Fruit fly (Drosophila melanogaster) whole organism, embryonic: Measurements from ENCODE around the gene scrt.

Experiments used
- CG10267 ChIP-seq: fragments of 200-800 bp; sonication (Bioruptor generic); optimal IDR thresholded peaks from 2 replicates; lab custom pipeline; 2018; ENCODE audit warnings: missing biosample characterization, mild to moderate bottlenecking, missing genetic modification characterization, moderate library complexity
- CG11695 ChIP-seq: fragments of 200-800 bp; sonication (Bioruptor generic); IDR thresholded peaks from 3 replicates; pipeline ENCODE4 v1.3.6; 2022; ENCODE audit warnings: missing biosample characterization, missing genetic modification characterization
- CG13287 ChIP-seq: fragments of 200-800 bp; sonication (Bioruptor generic); IDR thresholded peaks from 2 replicates; pipeline ENCODE4 v1.3.6; 2022; ENCODE audit warnings: missing biosample characterization, missing genetic modification characterization; ENCODE audit not compliant: partially characterized antibody
- CG14710 ChIP-seq: fragments of 200-800 bp; sonication (Bioruptor generic); optimal IDR thresholded peaks from 3 replicates; lab custom pipeline; 2019; ENCODE audit warnings: missing biosample characterization, mild to moderate bottlenecking, missing genetic modification characterization, moderate library complexity
- CG15479 ChIP-seq: fragments of 200-800 bp; sonication (Bioruptor generic); optimal IDR thresholded peaks from 3 replicates; lab custom pipeline; 2019; ENCODE audit warnings: missing biosample characterization, mild to moderate bottlenecking, missing genetic modification characterization, moderate library complexity
- CG1602 ChIP-seq: fragments of 200-800 bp; sonication (Bioruptor generic); optimal IDR thresholded peaks from 3 replicates; lab custom pipeline; 2016; ENCODE audit warnings: missing biosample characterization, missing genetic modification characterization
- CG16779 ChIP-seq: fragments of 200-800 bp; sonication (Bioruptor generic); IDR thresholded peaks from 2 replicates; pipeline ENCODE4 v1.3.6; 2022; ENCODE audit warnings: missing biosample characterization, missing genetic modification characterization
- CG1832 ChIP-seq: fragments of 200-800 bp; sonication (Bioruptor generic); optimal IDR thresholded peaks from 2 replicates; lab custom pipeline; 2017; ENCODE audit warnings: missing biosample characterization, mild to moderate bottlenecking, missing genetic modification characterization, inconsistent platforms
- CG2889 ChIP-seq: fragments of 200-800 bp; sonication (Bioruptor generic); IDR thresholded peaks from 3 replicates; pipeline ENCODE4 v1.3.6; 2022; ENCODE audit warnings: missing biosample characterization, missing genetic modification characterization
- CG31388 ChIP-seq: fragments of 200-800 bp; sonication (Bioruptor generic); optimal IDR thresholded peaks from 2 replicates; lab custom pipeline; 2016; ENCODE audit warnings: missing biosample characterization, missing genetic modification characterization
- CG3995 ChIP-seq: fragments of 200-800 bp; sonication (Bioruptor generic); optimal IDR thresholded peaks from 3 replicates; lab custom pipeline; 2016; ENCODE audit warnings: missing biosample characterization, missing genetic modification characterization
- CG4707 ChIP-seq: fragments of 200-800 bp; sonication (Bioruptor generic); optimal IDR thresholded peaks from 2 replicates; lab custom pipeline; 2018; ENCODE audit warnings: missing biosample characterization, mild to moderate bottlenecking, missing genetic modification characterization, moderate library complexity
- CG8388 ChIP-seq: fragments of 200-800 bp; sonication (Bioruptor generic); optimal IDR thresholded peaks from 2 replicates; lab custom pipeline; 2019; ENCODE audit warnings: missing biosample characterization, mild to moderate bottlenecking, missing genetic modification characterization, moderate library complexity
- CG9437 ChIP-seq: fragments of 200-800 bp; sonication (Bioruptor generic); optimal IDR thresholded peaks from 2 replicates; lab custom pipeline; 2018; ENCODE audit warnings: missing biosample characterization, mild to moderate bottlenecking, missing genetic modification characterization
- CG9727 ChIP-seq: fragments of 200-800 bp; sonication (Bioruptor generic); optimal IDR thresholded peaks from 3 replicates; lab custom pipeline; 2017; ENCODE audit warnings: missing biosample characterization, mild to moderate bottlenecking, missing genetic modification characterization
- Dip3 ChIP-seq: fragments of 200-800 bp; sonication (Bioruptor generic); optimal IDR thresholded peaks from 3 replicates; lab custom pipeline; 2016; ENCODE audit warnings: missing biosample characterization, missing genetic modification characterization
- Doc2 ChIP-seq: fragments of 200-800 bp; sonication (Bioruptor generic); IDR thresholded peaks from 2 replicates; pipeline ENCODE4 v1.3.6; 2022; ENCODE audit warnings: missing biosample characterization, missing genetic modification characterization
- Dref ChIP-seq: fragments of 200-800 bp; sonication (Bioruptor generic); IDR thresholded peaks from 2 replicates; pipeline ENCODE4 v1.3.6; 2022; ENCODE audit warnings: missing biosample characterization, missing genetic modification characterization
- GATAe ChIP-seq: fragments of 200-800 bp; sonication (Bioruptor generic); conservative IDR thresholded peaks from 2 replicates; pipeline ENCODE4 v1.3.6; 2022; ENCODE audit warnings: missing biosample characterization, missing genetic modification characterization
- H2.0 ChIP-seq: fragments of 200-800 bp; sonication (Bioruptor generic); IDR thresholded peaks from 2 replicates; pipeline ENCODE4 v1.3.6; 2022; ENCODE audit warnings: missing biosample characterization, missing genetic modification characterization
- HLH3B ChIP-seq: fragments of 200-800 bp; sonication (Bioruptor generic); IDR thresholded peaks from 2 replicates; pipeline ENCODE4 v1.3.6; 2022; ENCODE audit warnings: missing biosample characterization, missing genetic modification characterization
- HLH54F ChIP-seq: fragments of 200-800 bp; sonication (Bioruptor generic); optimal IDR thresholded peaks from 3 replicates; lab custom pipeline; 2016; ENCODE audit warnings: missing biosample characterization, missing genetic modification characterization
- Hey ChIP-seq: fragments of 200-800 bp; sonication (Bioruptor generic); optimal IDR thresholded peaks from 3 replicates; lab custom pipeline; 2018; ENCODE audit warnings: missing biosample characterization, mild to moderate bottlenecking, missing genetic modification characterization
- HmgZ ChIP-seq: fragments of 200-800 bp; sonication (Bioruptor generic); optimal IDR thresholded peaks from 2 replicates; lab custom pipeline; 2018; ENCODE audit warnings: missing biosample characterization, mild to moderate bottlenecking, missing genetic modification characterization
- Hmr ChIP-seq: fragments of 200-800 bp; sonication (Bioruptor generic); optimal IDR thresholded peaks from 3 replicates; lab custom pipeline; 2017; ENCODE audit warnings: mild to moderate bottlenecking, missing biosample characterization, missing genetic modification reagents, missing genetic modification characterization
- Kr ChIP-seq: fragments of 200-800 bp; sonication (Bioruptor generic); optimal IDR thresholded peaks from 2 replicates; lab custom pipeline; 2017; ENCODE audit warnings: missing biosample characterization, mild to moderate bottlenecking, missing genetic modification characterization
- Lhr ChIP-seq: fragments of 200-800 bp; sonication (Bioruptor generic); optimal IDR thresholded peaks from 3 replicates; lab custom pipeline; 2017; ENCODE audit warnings: mild to moderate bottlenecking, missing biosample characterization, missing genetic modification reagents, missing genetic modification characterization
- MBD-R2 ChIP-seq: fragments of 200-800 bp; sonication (Bioruptor generic); IDR thresholded peaks from 2 replicates; pipeline ENCODE4 v1.3.6; 2022; ENCODE audit warnings: missing biosample characterization, missing genetic modification characterization
- Mad ChIP-seq: fragments of 200-800 bp; sonication (Bioruptor generic); optimal IDR thresholded peaks from 2 replicates; lab custom pipeline; 2016; ENCODE audit warnings: missing biosample characterization, missing genetic modification characterization
- Nf-YB ChIP-seq: fragments of 200-800 bp; sonication (Bioruptor generic); optimal IDR thresholded peaks from 3 replicates; lab custom pipeline; 2019; ENCODE audit warnings: missing biosample characterization, mild to moderate bottlenecking, missing genetic modification characterization, moderate library complexity
- Nf-YC ChIP-seq: fragments of 200-800 bp; optimal IDR thresholded peaks from 3 replicates; lab custom pipeline; 2019; ENCODE audit warnings: missing biosample characterization, mild to moderate bottlenecking, missing genetic modification characterization, moderate library complexity
- Sin3A ChIP-seq: fragments of >200 bp; optimal IDR thresholded peaks from 2 replicates; lab custom pipeline; 2018
- Six4 ChIP-seq: fragments of 200-800 bp; sonication (Bioruptor generic); optimal IDR thresholded peaks from 2 replicates; lab custom pipeline; 2016; ENCODE audit warnings: missing biosample characterization, missing genetic modification characterization
- Sry-β ChIP-seq: fragments of 200-800 bp; sonication (Bioruptor generic); optimal IDR thresholded peaks from 2 replicates; lab custom pipeline; 2018; ENCODE audit warnings: missing biosample characterization, mild to moderate bottlenecking, missing genetic modification characterization, moderate library complexity
- ap ChIP-seq: fragments of 200-800 bp; sonication (Bioruptor generic); IDR thresholded peaks from 2 replicates; pipeline ENCODE4 v1.3.6; 2022; ENCODE audit warnings: missing biosample characterization, missing genetic modification characterization
- az2 ChIP-seq: fragments of 200-800 bp; sonication (Bioruptor generic); optimal IDR thresholded peaks from 3 replicates; lab custom pipeline; 2016; ENCODE audit warnings: missing biosample characterization, missing genetic modification characterization
- bcd ChIP-seq: fragments of 200-800 bp; sonication (Bioruptor generic); optimal IDR thresholded peaks from 2 replicates; lab custom pipeline; 2017; ENCODE audit warnings: missing biosample characterization, mild to moderate bottlenecking, missing genetic modification characterization
- caup ChIP-seq: fragments of 200-800 bp; sonication (Bioruptor generic); optimal IDR thresholded peaks from 3 replicates; lab custom pipeline; 2017; ENCODE audit warnings: missing biosample characterization, mild to moderate bottlenecking, missing genetic modification characterization, moderate library complexity; ENCODE audit not compliant: severe bottlenecking
- cg ChIP-seq: fragments of 200-800 bp; sonication (Bioruptor generic); optimal IDR thresholded peaks from 3 replicates; lab custom pipeline; 2019; ENCODE audit warnings: missing biosample characterization, mild to moderate bottlenecking, missing genetic modification characterization, moderate library complexity
- crol ChIP-seq: fragments of 200-800 bp; sonication (Bioruptor generic); IDR thresholded peaks from 2 replicates; pipeline ENCODE4 v1.3.6; 2022; ENCODE audit warnings: missing biosample characterization, missing genetic modification characterization
- eve ChIP-seq, 2 experiments: fragments of >200 bp; optimal IDR thresholded peaks; 2 replicates each; lab custom pipeline; 2017; ENCODE audit warnings: missing biosample characterization in 2 of 2, missing genetic modification characterization in 2 of 2
- exex ChIP-seq: fragments of 200-800 bp; sonication (Bioruptor generic); optimal IDR thresholded peaks from 4 replicates; lab custom pipeline; 2018; ENCODE audit warnings: missing biosample characterization, mild to moderate bottlenecking, missing genetic modification characterization, moderate library complexity
- mam ChIP-seq: fragments of 200-800 bp; sonication (Bioruptor generic); optimal IDR thresholded peaks from 3 replicates; lab custom pipeline; 2016; ENCODE audit warnings: missing biosample characterization, missing genetic modification characterization
- pho ChIP-seq: fragments of 200-800 bp; sonication (Bioruptor generic); optimal IDR thresholded peaks from 2 replicates; lab custom pipeline; 2016; ENCODE audit warnings: missing biosample characterization, missing genetic modification characterization
- pita ChIP-seq: fragments of 200-800 bp; sonication (Bioruptor generic); optimal IDR thresholded peaks from 2 replicates; lab custom pipeline; 2017; ENCODE audit warnings: missing biosample characterization, mild to moderate bottlenecking, missing genetic modification characterization
- run ChIP-seq: fragments of 200-800 bp; sonication (Bioruptor generic); optimal IDR thresholded peaks from 3 replicates; lab custom pipeline; 2018; ENCODE audit warnings: missing biosample characterization, mild to moderate bottlenecking, missing genetic modification characterization
- sd ChIP-seq: fragments of 200-800 bp; sonication (Bioruptor generic); optimal IDR thresholded peaks from 3 replicates; lab custom pipeline; 2018; ENCODE audit warnings: missing biosample characterization, mild to moderate bottlenecking, missing genetic modification characterization, moderate library complexity
- sim ChIP-seq: fragments of 200-800 bp; sonication (Bioruptor generic); IDR thresholded peaks from 2 replicates; pipeline ENCODE4 v1.3.6; 2022; ENCODE audit warnings: missing biosample characterization, missing genetic modification characterization
- sob ChIP-seq: fragments of 200-800 bp; sonication (Bioruptor generic); IDR thresholded peaks from 2 replicates; pipeline ENCODE4 v1.3.6; 2022; ENCODE audit warnings: missing biosample characterization, missing genetic modification characterization
- usp ChIP-seq: fragments of >200 bp; optimal IDR thresholded peaks from 2 replicates; lab custom pipeline; 2017; ENCODE audit warnings: missing biosample characterization, missing genetic modification characterization

scrt gene

DNA sequence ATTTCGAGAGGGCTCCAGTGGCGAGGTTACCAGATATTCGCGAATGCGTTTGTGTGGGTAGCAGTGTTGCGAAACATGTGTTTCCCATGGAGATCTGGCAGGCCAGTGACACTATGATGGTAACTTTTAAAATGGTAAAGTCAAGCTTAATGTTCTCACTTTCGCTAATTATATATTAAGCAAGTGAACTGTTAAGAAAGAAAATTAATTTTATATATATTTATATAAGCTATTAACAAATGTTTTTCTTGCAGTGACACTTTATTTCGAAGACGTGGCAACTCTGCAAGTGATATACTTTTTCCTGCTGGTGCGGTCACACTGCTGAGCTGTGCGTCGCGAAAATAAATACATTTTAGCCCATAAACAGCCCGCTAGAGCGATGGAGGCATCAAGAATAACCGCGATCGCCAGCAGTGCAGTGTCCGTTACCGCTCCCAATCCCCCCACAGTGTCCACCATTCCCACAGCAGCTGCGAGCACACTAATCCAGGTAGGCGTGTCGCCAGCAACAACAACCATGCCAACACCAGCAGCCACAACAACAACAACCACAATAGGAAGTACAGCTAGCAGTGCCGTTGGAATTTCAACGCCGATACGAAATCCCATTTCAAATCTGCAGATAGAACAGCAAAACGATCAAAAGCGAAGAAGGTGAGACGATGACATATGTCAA, 56.7 kb downstream of the scrt start, which contains the start of the genes CG11593 and Rcd5 (continued):
- TF ChIP-seq pho (GFP tag; lab: Kevin White, UChicago) = peak; percentile 25
- peak; percentile 57 for TF ChIP-seq az2 (GFP tag; lab: Kevin White, UChicago)
- no peak for TF ChIP-seq CG16779 (GFP tag; lab: Robert Waterston, UW)
- TF ChIP-seq pita (GFP tag; lab: Kevin White, UChicago) = no peak
- no peak for TF ChIP-seq CG1832
- peak; percentile 38 for TF ChIP-seq CG13287 (GFP tag; lab: Robert Waterston, UW)
- peak; percentile 36 for TF ChIP-seq Sry-β (GFP tag; lab: Kevin White, UChicago)
- peak; percentile 40; the same call in 1 of the 2 replicates for TF ChIP-seq ap (GFP tag; lab: Robert Waterston, UW)
- peak; percentile 55 for TF ChIP-seq CG8388 (GFP tag; lab: Kevin White, UChicago)
- peak; percentile 81 for TF ChIP-seq Lhr (GFP tag; lab: Kevin White, UChicago)
- peak; percentile 63 for TF ChIP-seq HmgZ (tag; lab: Kevin White, UChicago)
- TF ChIP-seq Hey (tag; lab: Kevin White, UChicago) = no peak
- TF ChIP-seq CG3995 = peak; percentile 64
- peak; percentile 27 for TF ChIP-seq Dip3 (GFP tag; lab: Kevin White, UChicago)
- peak; percentile 86 for TF ChIP-seq sob (GFP tag; lab: Robert Waterston, UW)
- TF ChIP-seq run = no peak
- TF ChIP-seq MBD-R2 (GFP tag; lab: Robert Waterston, UW) = peak; percentile 86
- no peak for TF ChIP-seq exex (tag; lab: Kevin White, UChicago)
- TF ChIP-seq CG1602 (GFP tag; lab: Kevin White, UChicago) = peak; percentile 72
- peak; percentile 46 for TF ChIP-seq mam (GFP tag; lab: Kevin White, UChicago)
- peak; percentile 53 for TF ChIP-seq Mad (GFP tag; lab: Kevin White, UChicago)
- no peak for TF ChIP-seq CG4707 (GFP tag; lab: Kevin White, UChicago)
- TF ChIP-seq Sin3A (lab: Kevin White, UChicago) = peak; percentile 61
- TF ChIP-seq CG31388 (GFP tag; lab: Kevin White, UChicago) = peak; percentile 6
- peak; percentile 76 for TF ChIP-seq HLH3B (GFP tag; lab: Robert Waterston, UW)
- peak; percentile 20 for TF ChIP-seq HLH54F
- TF ChIP-seq Nf-YB (GFP tag; lab: Kevin White, UChicago) = no peak
- no peak for TF ChIP-seq Nf-YC (tag; lab: Kevin White, UChicago)
- TF ChIP-seq GATAe (GFP tag; lab: Robert Waterston, UW) = peak; percentile 70
- TF ChIP-seq sd (tag; lab: Kevin White, UChicago) = no peak
- TF ChIP-seq eve (GFP tag; optimal IDR thresholded peaks at IDR 0.05; lab: Kevin White, UChicago) = no peak
- TF ChIP-seq CG9437 (GFP tag; lab: Kevin White, UChicago) = peak; percentile 25
- 0 out of 2 replicates have a peak, but pooled peaks have one; percentile 31 for TF ChIP-seq Dref (GFP tag; lab: Robert Waterston, UW)
- peak; percentile 25 for TF ChIP-seq CG15479 (GFP tag; lab: Kevin White, UChicago)
- TF ChIP-seq CG11695 (GFP tag; lab: Robert Waterston, UW) = no peak; the same call in 2 of the 3 replicates
- peak; percentile 20; the same call in 1 of the 2 replicates for TF ChIP-seq crol (GFP tag; lab: Robert Waterston, UW)
- TF ChIP-seq Kr (GFP tag; lab: Kevin White, UChicago) = no peak
- peak; percentile 96 for TF ChIP-seq CG14710 (tag; lab: Kevin White, UChicago)
- peak; percentile 86 for TF ChIP-seq bcd (GFP tag; lab: Kevin White, UChicago)
- TF ChIP-seq caup (GFP tag; lab: Kevin White, UChicago) = peak; percentile 64
- TF ChIP-seq usp (GFP tag; lab: Kevin White, UChicago) = no peak
- TF ChIP-seq Doc2 (GFP tag; lab: Robert Waterston, UW) = 0 out of 2 replicates have a peak, but pooled peaks have one; percentile 33
- TF ChIP-seq Hmr (GFP tag; lab: Kevin White, UChicago) = peak; percentile 80
- TF ChIP-seq H2.0 (GFP tag; lab: Robert Waterston, UW) = peak; percentile 72
- peak; percentile 63 for TF ChIP-seq CG9727 (GFP tag; lab: Kevin White, UChicago)
- peak; percentile 72 for TF ChIP-seq cg (GFP tag; lab: Kevin White, UChicago)
- peak; percentile 81 for TF ChIP-seq CG2889
- no peak for TF ChIP-seq Six4
- TF ChIP-seq CG10267 = peak; percentile 98
- no peak for TF ChIP-seq sim (GFP tag; lab: Robert Waterston, UW)
